Worm (Caenorhabditis elegans): ENCODE results near the gene tbc-9.

ce11 chrIV:13513010-13513409 lies 10.4 kb upstream of the tbc-9 start:
- TF ChIP-seq ces-1 (GFP tag; optimal IDR thresholded peaks at IDR 0.05) (no peak), lin-13 (tag; optimal IDR thresholded peaks at IDR 0.05) (no peak), lin-32 (GFP tag; optimal IDR thresholded peaks at IDR 0.05) (no peak), pha-4 (tag; optimal IDR thresholded peaks at IDR 0.05) (no peak), sptf-1 (tag; optimal IDR thresholded peaks at IDR 0.05) (no peak)
